Fruit fly (Drosophila melanogaster) whole organism, prepupa: ENCODE data around the gene DCX-EMAP.

ENCODE experiments used
- Blimp-1 ChIP-seq: fragments of 200-800 bp; sonication (Bioruptor generic); optimal IDR thresholded peaks from 3 replicates; lab custom pipeline; 2017; ENCODE audit warnings: missing biosample characterization, missing genetic modification characterization, mild to moderate bottlenecking, moderate library complexity, missing genetic modification reagents
- CG10631 ChIP-seq: fragments of 200-800 bp; sonication (Bioruptor generic); optimal IDR thresholded peaks from 2 replicates; lab custom pipeline; 2016; ENCODE audit warnings: missing biosample characterization, missing genetic modification characterization
- CG11294 ChIP-seq: fragments of 200-800 bp; sonication (Bioruptor generic); IDR thresholded peaks from 2 replicates; pipeline ENCODE4 v1.3.6; 2022; ENCODE audit warnings: missing biosample characterization, missing genetic modification characterization
- CG1621 ChIP-seq: fragments of 200-800 bp; sonication (Bioruptor generic); optimal IDR thresholded peaks from 3 replicates; lab custom pipeline; 2018; ENCODE audit warnings: missing biosample characterization, mild to moderate bottlenecking, missing genetic modification characterization
- CG16779 ChIP-seq: fragments of 200-800 bp; sonication (Bioruptor generic); optimal IDR thresholded peaks from 3 replicates; lab custom pipeline; 2017; ENCODE audit warnings: missing biosample characterization, mild to moderate bottlenecking, missing genetic modification characterization
- CG3032 ChIP-seq: fragments of 200-800 bp; optimal IDR thresholded peaks from 2 replicates; lab custom pipeline; 2019; ENCODE audit warnings: missing biosample characterization, mild to moderate bottlenecking, missing genetic modification characterization, moderate library complexity
- CG31627 ChIP-seq: fragments of 200-800 bp; sonication (Bioruptor generic); optimal IDR thresholded peaks from 3 replicates; lab custom pipeline; 2016; ENCODE audit warnings: missing biosample characterization, missing genetic modification characterization
- CG32006 ChIP-seq: fragments of 200-800 bp; sonication (Bioruptor generic); optimal IDR thresholded peaks from 3 replicates; lab custom pipeline; 2017; ENCODE audit warnings: missing biosample characterization, mild to moderate bottlenecking, missing genetic modification characterization
- CG34406 ChIP-seq: fragments of 200-800 bp; sonication (Bioruptor generic); optimal IDR thresholded peaks from 3 replicates; lab custom pipeline; 2016; ENCODE audit warnings: missing biosample characterization, missing genetic modification characterization
- CG3919 ChIP-seq: fragments of 200-800 bp; sonication (Bioruptor generic); optimal IDR thresholded peaks from 3 replicates; lab custom pipeline; 2016; ENCODE audit warnings: missing biosample characterization, missing genetic modification characterization
- CG4318 ChIP-seq: fragments of 200-800 bp; sonication (Bioruptor generic); optimal IDR thresholded peaks from 3 replicates; lab custom pipeline; 2017; ENCODE audit warnings: missing biosample characterization, mild to moderate bottlenecking, missing genetic modification characterization
- CG6808 ChIP-seq: fragments of 200-800 bp; sonication (Bioruptor generic); optimal IDR thresholded peaks from 3 replicates; lab custom pipeline; 2017; ENCODE audit warnings: missing biosample characterization, missing genetic modification characterization, mild to moderate bottlenecking, moderate library complexity, missing genetic modification reagents
- CG6854 ChIP-seq: fragments of 200-800 bp; sonication (Bioruptor generic); optimal IDR thresholded peaks from 2 replicates; lab custom pipeline; 2017; ENCODE audit warnings: missing biosample characterization, mild to moderate bottlenecking, missing genetic modification characterization
- CG7368 ChIP-seq: fragments of 200-800 bp; sonication (Bioruptor generic); optimal IDR thresholded peaks from 3 replicates; lab custom pipeline; 2016; ENCODE audit warnings: missing biosample characterization, missing genetic modification characterization
- CG8119 ChIP-seq: fragments of 200-800 bp; sonication (Bioruptor generic); IDR thresholded peaks from 3 replicates; pipeline ENCODE4 v1.3.6; 2022; ENCODE audit warnings: missing biosample characterization, missing genetic modification characterization
- CG8319 ChIP-seq: fragments of 200-800 bp; sonication (Bioruptor generic); optimal IDR thresholded peaks from 3 replicates; lab custom pipeline; 2016; ENCODE audit warnings: missing biosample characterization, missing genetic modification characterization
- CG9139 ChIP-seq: fragments of 200-800 bp; sonication (Bioruptor generic); optimal IDR thresholded peaks from 3 replicates; lab custom pipeline; 2017; ENCODE audit warnings: missing biosample characterization, mild to moderate bottlenecking, missing genetic modification characterization
- Eip75B ChIP-seq: fragments of 200-800 bp; sonication (Bioruptor generic); optimal IDR thresholded peaks from 3 replicates; lab custom pipeline; 2016; ENCODE audit warnings: missing biosample characterization, missing genetic modification characterization
- Ets21C ChIP-seq: fragments of 200-800 bp; sonication (Bioruptor generic); optimal IDR thresholded peaks from 3 replicates; lab custom pipeline; 2016; ENCODE audit warnings: missing biosample characterization, missing genetic modification characterization
- Ets96B ChIP-seq: fragments of 200-800 bp; optimal IDR thresholded peaks from 2 replicates; lab custom pipeline; 2019; ENCODE audit warnings: missing biosample characterization, mild to moderate bottlenecking, missing genetic modification characterization, moderate library complexity
- Hr38 ChIP-seq: sonication (Bioruptor generic); optimal IDR thresholded peaks from 2 replicates; lab custom pipeline; 2016; ENCODE audit warnings: missing biosample characterization, missing genetic modification characterization
- Hr39 ChIP-seq: fragments of 200-800 bp; sonication (Bioruptor generic); optimal IDR thresholded peaks from 2 replicates; lab custom pipeline; 2016; ENCODE audit warnings: missing biosample characterization, missing genetic modification characterization
- Hr4 ChIP-seq: fragments of 200-800 bp; sonication (Bioruptor generic); optimal IDR thresholded peaks from 3 replicates; lab custom pipeline; 2016; ENCODE audit warnings: missing biosample characterization, missing genetic modification characterization
- Lpt ChIP-seq: fragments of 200-800 bp; sonication (Bioruptor generic); optimal IDR thresholded peaks from 3 replicates; lab custom pipeline; 2016; ENCODE audit warnings: missing biosample characterization, missing genetic modification characterization
- Smox ChIP-seq: fragments of 200-800 bp; sonication (Bioruptor generic); optimal IDR thresholded peaks from 3 replicates; lab custom pipeline; 2016; ENCODE audit warnings: missing biosample characterization, missing genetic modification characterization
- Sox14 ChIP-seq: fragments of 200-800 bp; sonication (Bioruptor generic); optimal IDR thresholded peaks from 3 replicates; lab custom pipeline; 2016; ENCODE audit warnings: missing biosample characterization, missing genetic modification characterization
- acj6 ChIP-seq: fragments of 200-800 bp; sonication (Bioruptor generic); optimal IDR thresholded peaks from 3 replicates; lab custom pipeline; 2016; ENCODE audit warnings: missing biosample characterization, missing genetic modification characterization
- cyc ChIP-seq: fragments of 200-800 bp; sonication (Bioruptor generic); optimal IDR thresholded peaks from 3 replicates; lab custom pipeline; 2016; ENCODE audit warnings: missing biosample characterization, missing genetic modification characterization
- dac ChIP-seq: fragments of 200-800 bp; sonication (Bioruptor generic); optimal IDR thresholded peaks from 2 replicates; lab custom pipeline; 2017; ENCODE audit warnings: missing biosample characterization, mild to moderate bottlenecking, missing genetic modification characterization
- dsx ChIP-seq: fragments of 200-800 bp; optimal IDR thresholded peaks from 3 replicates; lab custom pipeline; 2019; ENCODE audit warnings: missing biosample characterization, mild to moderate bottlenecking, missing genetic modification characterization, moderate library complexity; ENCODE audit not compliant: poor library complexity, severe bottlenecking
- eg ChIP-seq: fragments of 200-800 bp; sonication (Bioruptor generic); IDR thresholded peaks from 3 replicates; pipeline ENCODE4 v1.3.6; 2022; ENCODE audit warnings: missing biosample characterization, missing genetic modification characterization
- esn ChIP-seq: fragments of 200-800 bp; sonication (Bioruptor generic); optimal IDR thresholded peaks from 2 replicates; lab custom pipeline; 2016; ENCODE audit warnings: missing biosample characterization, mild to moderate bottlenecking, missing genetic modification characterization, moderate library complexity
- fd59A ChIP-seq: fragments of 200-800 bp; sonication (Bioruptor generic); optimal IDR thresholded peaks from 2 replicates; lab custom pipeline; 2017; ENCODE audit warnings: missing biosample characterization, mild to moderate bottlenecking, missing genetic modification characterization, missing genetic modification reagents
- fkh ChIP-seq: fragments of 200-800 bp; sonication (Bioruptor generic); optimal IDR thresholded peaks from 3 replicates; lab custom pipeline; 2017; ENCODE audit warnings: missing biosample characterization, mild to moderate bottlenecking, missing genetic modification characterization, moderate library complexity
- lz ChIP-seq: fragments of 200-800 bp; sonication (Bioruptor generic); optimal IDR thresholded peaks from 3 replicates; lab custom pipeline; 2016; ENCODE audit warnings: missing biosample characterization, missing genetic modification characterization
- net ChIP-seq: fragments of 200-800 bp; sonication (Bioruptor generic); optimal IDR thresholded peaks from 3 replicates; lab custom pipeline; 2016; ENCODE audit warnings: missing biosample characterization, missing genetic modification characterization
- pdm3 ChIP-seq: fragments of 200-800 bp; sonication (Bioruptor generic); optimal IDR thresholded peaks from 3 replicates; lab custom pipeline; 2016; ENCODE audit warnings: missing biosample characterization, missing genetic modification characterization
- spab ChIP-seq: fragments of 200-800 bp; sonication (Bioruptor generic); optimal IDR thresholded peaks from 2 replicates; lab custom pipeline; 2017; ENCODE audit warnings: missing biosample characterization, mild to moderate bottlenecking, missing genetic modification characterization, missing genetic modification reagents
- ss ChIP-seq, 2 experiments: fragments of 200-800 bp; sonication (Bioruptor generic); optimal IDR thresholded peaks; 2 replicates in 1 of 2; 3 replicates in 1 of 2; lab custom pipeline; 2017 to 2018; ENCODE audit warnings: mild to moderate bottlenecking in 2 of 2, missing biosample characterization in 2 of 2, missing genetic modification characterization in 2 of 2, moderate library complexity in 1 of 2
- svp ChIP-seq: fragments of 200-800 bp; sonication (Bioruptor generic); peaks from one replicate; lab custom pipeline; 2016; ENCODE audit warnings: missing biosample characterization, missing genetic modification characterization
- topi ChIP-seq: fragments of 200-800 bp; sonication (Bioruptor generic); optimal IDR thresholded peaks from 3 replicates; lab custom pipeline; 2016; ENCODE audit warnings: missing biosample characterization, missing genetic modification characterization

The DCX-EMAP gene

DNA sequence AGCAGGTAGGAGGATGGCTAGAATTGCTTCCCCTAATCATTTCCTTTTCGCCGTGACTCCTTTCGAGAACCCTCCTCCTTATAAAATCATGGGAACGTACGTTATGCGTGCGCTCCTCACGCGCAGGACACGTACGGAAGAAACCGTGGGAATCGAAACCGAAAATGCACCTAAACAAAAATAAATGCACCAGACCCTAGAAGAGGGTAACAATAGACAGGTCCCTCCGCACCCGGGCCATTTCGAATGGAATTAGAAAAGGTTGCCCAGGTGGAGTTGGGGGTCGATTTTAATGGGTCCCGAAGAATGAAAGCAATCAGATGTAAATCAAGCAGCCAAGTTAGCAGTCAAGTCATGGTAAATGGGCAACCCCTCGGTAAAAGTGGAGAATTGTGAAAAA lies 75.7 kb downstream of the DCX-EMAP start, which contains the start of gene CG3349:
Gene CG3349 (plus strand): TSS at position 289 of the 400 bp plus-strand sequence.
- TF ChIP-seq Ets21C (GFP tag; lab: Kevin White, UChicago) (no peak), CG34406 (no peak), ss (GFP tag; optimal IDR thresholded peaks at IDR 0.05; lab: Kevin White, UChicago) (no peak), CG16779 (tag; lab: Kevin White, UChicago) (no peak), Eip75B (GFP tag; lab: Kevin White, UChicago) (no peak), Lpt (GFP tag; lab: Kevin White, UChicago) (no peak), Smox (GFP tag; lab: Kevin White, UChicago) (no peak), CG8319 (GFP tag; lab: Kevin White, UChicago) (no peak), Blimp-1 (GFP tag; lab: Kevin White, UChicago) (no peak), dac (GFP tag; lab: Kevin White, UChicago) (no peak), cyc (GFP tag; lab: Kevin White, UChicago) (no peak), eg (no peak), acj6 (GFP tag; lab: Kevin White, UChicago) (no peak), CG7368 (GFP tag; lab: Kevin White, UChicago) (no peak), CG11294 (GFP tag; lab: Robert Waterston, UW) (no peak), pdm3 (GFP tag; lab: Kevin White, UChicago) (no peak), CG4318 (GFP tag; lab: Kevin White, UChicago) (no peak), CG9139 (GFP tag; lab: Kevin White, UChicago) (no peak), fkh (no peak), spab (GFP tag; lab: Kevin White, UChicago) (no peak)

DNA sequence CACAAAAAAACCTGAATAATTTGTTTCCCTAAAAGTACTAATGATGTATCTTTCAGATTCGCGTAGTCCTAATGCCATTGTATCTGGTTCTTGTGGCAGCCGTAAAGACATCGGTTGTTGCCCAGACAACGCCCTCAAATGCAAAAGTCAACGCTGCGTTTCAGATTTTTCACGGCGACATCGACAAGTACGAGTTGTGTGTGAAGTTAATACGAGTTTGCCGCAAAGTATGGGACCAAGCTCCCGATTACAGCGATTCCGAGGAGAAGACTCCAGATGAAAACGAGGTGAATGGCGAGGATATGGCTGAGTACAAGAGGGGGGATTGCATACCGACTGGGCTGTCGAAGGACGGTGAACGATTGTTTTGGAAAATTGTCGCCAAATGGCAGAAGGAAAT lies 76.4 kb downstream of the DCX-EMAP start:
- peak; percentile 36 for TF ChIP-seq svp (GFP tag; lab: Kevin White, UChicago)
- TF ChIP-seq CG8119 (GFP tag; lab: Robert Waterston, UW) = no peak

DNA sequence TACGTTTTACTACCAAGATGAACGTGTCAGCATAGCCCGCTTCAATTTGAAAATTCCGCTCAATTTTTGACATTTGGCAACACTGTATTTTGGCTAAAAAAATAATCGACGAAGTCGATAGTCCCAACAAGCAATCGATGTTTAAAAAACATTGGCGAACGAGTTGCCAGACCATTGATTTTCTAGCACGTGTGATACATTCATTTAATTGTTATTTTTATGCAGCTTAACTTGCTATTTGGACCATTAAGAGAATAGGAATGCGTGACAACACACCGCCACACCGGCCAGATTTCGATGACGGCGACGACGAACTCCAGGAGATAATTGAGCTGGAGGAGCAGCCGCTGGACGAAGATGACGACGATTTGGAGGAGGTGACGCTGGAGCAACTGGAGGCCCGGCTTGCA lies 79.1 kb downstream of the DCX-EMAP start, which contains the start of gene CG5114:
Gene CG5114 (plus strand): TSS at position 161 of the 410 bp plus-strand sequence.
- no peak for TF ChIP-seq CG34406
- no peak for TF ChIP-seq CG16779 (tag; lab: Kevin White, UChicago)
- TF ChIP-seq lz = peak; percentile 38
- peak; percentile 18 for TF ChIP-seq CG3919 (GFP tag; lab: Kevin White, UChicago)
- TF ChIP-seq CG6854 (GFP tag; lab: Kevin White, UChicago) = no peak
- peak; percentile 22 for TF ChIP-seq pdm3 (GFP tag; lab: Kevin White, UChicago)
- peak; percentile 29 for TF ChIP-seq CG31627 (GFP tag; lab: Kevin White, UChicago)
- peak; percentile 3 for TF ChIP-seq Hr39 (GFP tag; lab: Kevin White, UChicago)
- peak; percentile 5 for TF ChIP-seq CG3032 (tag; lab: Kevin White, UChicago)
- peak; percentile 21 for TF ChIP-seq esn (GFP tag; lab: Kevin White, UChicago)
- no peak for TF ChIP-seq CG10631 (GFP tag; lab: Kevin White, UChicago)
- TF ChIP-seq Sox14 (GFP tag; lab: Kevin White, UChicago) = peak; percentile 40
- peak; percentile 23 for TF ChIP-seq cyc (GFP tag; lab: Kevin White, UChicago)
- TF ChIP-seq topi (GFP tag; lab: Kevin White, UChicago) = peak; percentile 22

DNA sequence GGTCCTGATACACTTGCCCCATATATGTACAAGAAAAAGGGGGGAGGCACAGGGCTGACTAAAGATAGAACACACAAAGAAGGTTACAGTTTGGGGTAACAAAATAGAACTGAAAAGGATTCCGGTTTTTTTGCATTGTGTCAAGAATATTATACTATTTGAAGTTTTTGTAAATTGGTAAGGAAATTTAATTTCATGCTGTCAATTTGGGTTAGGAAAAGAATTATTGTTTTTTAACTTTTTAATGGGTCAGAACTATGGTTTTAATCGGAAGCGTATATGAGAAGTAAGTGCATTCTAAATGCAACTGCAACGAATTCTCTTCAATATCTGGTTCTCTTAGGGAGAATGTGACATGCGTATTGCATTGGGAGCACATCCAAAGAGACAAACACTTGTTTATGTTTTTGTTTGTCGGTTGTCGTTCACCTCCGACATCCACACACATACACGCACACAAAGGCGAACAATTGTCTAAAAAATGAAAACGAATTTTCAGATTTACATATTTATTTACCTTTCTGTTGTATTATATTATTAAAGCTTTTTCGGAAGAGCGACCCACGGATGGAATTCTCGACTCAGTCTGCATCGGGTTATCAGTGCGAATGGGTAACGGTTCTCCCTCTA lies 81.0 kb downstream of the DCX-EMAP start, which contains the start of gene mnd:
Gene mnd (plus strand): TSS at position 580 of the 630 bp plus-strand sequence.
- TF ChIP-seq CG31627 (GFP tag; lab: Kevin White, UChicago) (no peak), CG6808 (GFP tag; lab: Kevin White, UChicago) (peak; percentile 57), CG8119 (GFP tag; lab: Robert Waterston, UW) (peak; percentile 93), Hr38 (GFP tag; lab: Kevin White, UChicago) (no peak), CG7368 (GFP tag; lab: Kevin White, UChicago) (peak; percentile 67), Hr4 (GFP tag; lab: Kevin White, UChicago) (peak; percentile 91), spab (GFP tag; lab: Kevin White, UChicago) (peak; percentile 57), dsx (peak; percentile 80), CG34406 (peak; percentile 50), CG8319 (GFP tag; lab: Kevin White, UChicago) (peak; percentile 12), fkh (no peak), Sox14 (GFP tag; lab: Kevin White, UChicago) (peak; percentile 87), eg (peak; percentile 96), CG6854 (GFP tag; lab: Kevin White, UChicago) (no peak), CG1621 (peak; percentile 50), lz (peak; percentile 10), Ets96B (tag; lab: Kevin White, UChicago) (peak; percentile 89), Hr39 (GFP tag; lab: Kevin White, UChicago) (no peak), topi (GFP tag; lab: Kevin White, UChicago) (peak; percentile 51), CG32006 (GFP tag; lab: Kevin White, UChicago) (peak; percentile 84), CG3919 (GFP tag; lab: Kevin White, UChicago) (peak; percentile 84), pdm3 (GFP tag; lab: Kevin White, UChicago) (peak; percentile 78), CG9139 (GFP tag; lab: Kevin White, UChicago) (no peak), ss (GFP tag; optimal IDR thresholded peaks at IDR 0.05; lab: Kevin White, UChicago) (peak; percentile 26 to 56), fd59A (GFP tag; lab: Kevin White, UChicago) (peak; percentile 47), net (GFP tag; lab: Kevin White, UChicago) (peak; percentile 81)
